Worm (Caenorhabditis elegans) whole organism, L4 larva: ENCODE results near the gene F38B7.17.

ENCODE experiments used
- F49E8.2 ChIP-seq: sonication (generic microtip); optimal IDR thresholded peaks from 2 replicates; lab custom pipeline; 2016; ENCODE audit warnings: missing compliant biosample characterization, mild to moderate bottlenecking, missing genetic modification characterization, borderline replicate concordance
- ceh-62 ChIP-seq: sonication (generic microtip); optimal IDR thresholded peaks from 2 replicates; lab custom pipeline; 2017; ENCODE audit warnings: missing biosample characterization, missing genetic modification characterization
- ces-1 ChIP-seq: fragments of 150-350 bp; sonication (generic microtip); optimal IDR thresholded peaks from 4 replicates; lab custom pipeline; 2014; ENCODE audit warnings: missing biosample characterization, missing genetic modification reagents, missing genetic modification characterization
- lsy-2 ChIP-seq, 2 experiments: fragments of 150-350 bp in 1 of 2; sonication (generic microtip) in 1 of 2; optimal IDR thresholded peaks; 2 replicates each; lab custom pipeline; 2014 to 2017; ENCODE audit warnings: missing biosample characterization in 2 of 2, missing genetic modification characterization in 2 of 2
- unc-62 ChIP-seq, 3 experiments: fragments of 150-350 bp in 1 of 3; sonication (generic microtip); optimal IDR thresholded peaks in 2 of 3; peaks in 1 of 3; 1 replicate in 1 of 3; 2 replicates in 2 of 3; lab custom pipeline; 2014 to 2017; ENCODE audit warnings: missing biosample characterization in 3 of 3, missing genetic modification characterization in 3 of 3, missing genetic modification reagents in 3 of 3, missing genotype in 1 of 3

DNA sequence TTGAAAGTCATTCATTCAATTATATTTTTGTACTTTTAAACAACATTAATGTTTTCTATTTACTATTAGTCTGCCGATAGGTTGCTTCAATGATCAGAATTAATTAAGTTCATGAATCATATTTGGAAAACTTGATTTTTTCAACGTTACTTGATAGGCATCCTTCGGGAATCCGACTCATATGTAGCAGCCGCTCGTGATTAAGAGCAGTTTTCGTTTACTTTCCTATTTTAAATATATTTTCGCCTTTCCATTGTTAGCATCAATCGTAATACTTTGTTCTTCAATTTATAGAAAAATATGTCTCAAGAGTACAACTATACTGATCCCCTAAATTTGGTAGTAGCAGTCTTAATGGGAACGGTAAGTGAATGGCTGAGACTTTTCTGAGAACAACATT is 32.1 kb upstream of the F38B7.17 start, which contains the start of gene srx-90:
- no peak for TF ChIP-seq lsy-2 (tag; optimal IDR thresholded peaks at IDR 0.05; lab: Kevin White, UChicago)
- no peak for TF ChIP-seq ces-1 (GFP tag; lab: Kevin White, UChicago)
- no peak for TF ChIP-seq ceh-62 (tag; lab: Kevin White, UChicago)
- no peak for TF ChIP-seq F49E8.2 (tag; lab: Kevin White, UChicago)
- no peak for TF ChIP-seq unc-62 (GFP tag; optimal IDR thresholded peaks at IDR 0.05 in 1 of 2; lab: Kevin White, UChicago)
- TF ChIP-seq unc-62 (tag; optimal IDR thresholded peaks at IDR 0.05; lab: Kevin White, UChicago) = no peak
